Worm (Caenorhabditis elegans) whole organism, late embryonic: ENCODE data around the gene F25D1.3.

Source experiments
- fkh-10 ChIP-seq: fragments of 150-350 bp; optimal IDR thresholded peaks from 2 replicates; lab custom pipeline; 2014; ENCODE audit warnings: missing biosample characterization, missing genetic modification reagents, missing genetic modification characterization
- fkh-6 ChIP-seq: sonication (generic microtip); optimal IDR thresholded peaks from 2 replicates; lab custom pipeline; 2016; ENCODE audit warnings: missing genetic modification characterization, missing compliant biosample characterization
- nhr-11 ChIP-seq: fragments of 150-350 bp; optimal IDR thresholded peaks from 2 replicates; lab custom pipeline; 2014; ENCODE audit warnings: missing biosample characterization, missing genetic modification characterization

- TF ChIP-seq fkh-10 (GFP tag; lab: Kevin White, UChicago) (no peak), fkh-6 (tag; lab: Kevin White, UChicago) (no peak), nhr-11 (tag; lab: Kevin White, UChicago) (no peak)
These were observed 10.6 kb downstream of the F25D1.3 start, which contains the start of gene F25D1.8 for ce11 chrV:10539114-10539513.
